Worm (Caenorhabditis elegans) whole organism, L4 larva: ENCODE results near the gene nlp-34.

Experiments
- F37D6.2 ChIP-seq: sonication (generic microtip); optimal IDR thresholded peaks from 2 replicates; lab custom pipeline; 2016; ENCODE audit warnings: mild to moderate bottlenecking, missing genetic modification characterization, missing compliant biosample characterization
- T26A8.4 ChIP-seq: fragments of 200-800 bp; sonication (Bioruptor generic); IDR thresholded peaks from 2 replicates; pipeline ENCODE4 v1.3.6; 2022; ENCODE audit warnings: missing genetic modification characterization, missing compliant biosample characterization
- Y105C5A.15 ChIP-seq: fragments of 200-800 bp; sonication (Bioruptor generic); IDR thresholded peaks from 2 replicates; pipeline ENCODE4 v1.3.6; 2022; ENCODE audit warnings: missing genetic modification characterization, missing compliant biosample characterization
- aly-2 ChIP-seq: sonication (generic microtip); optimal IDR thresholded peaks from 2 replicates; lab custom pipeline; 2018; ENCODE audit warnings: missing biosample characterization, missing genetic modification characterization
- cey-2 ChIP-seq: sonication (generic microtip); optimal IDR thresholded peaks from 3 replicates; lab custom pipeline; 2017; ENCODE audit warnings: missing genetic modification characterization, mild to moderate bottlenecking, missing compliant biosample characterization, antibody characterized with exemption, borderline replicate concordance; ENCODE audit not compliant: insufficient read depth
- daf-16 ChIP-seq, 3 experiments: sonication (generic microtip); optimal IDR thresholded peaks; 2 replicates each; lab custom pipeline; 2016 to 2017; ENCODE audit warnings: missing genetic modification characterization in 3 of 3, missing genetic modification reagents in 3 of 3, mild to moderate bottlenecking in 2 of 3, missing compliant biosample characterization in 2 of 3, missing biosample characterization in 1 of 3, moderate library complexity in 1 of 3
- dmd-6 ChIP-seq: fragments of 200-800 bp; sonication (Bioruptor generic); IDR thresholded peaks from 2 replicates; pipeline ENCODE4 v1.3.6; 2022; ENCODE audit warnings: missing genetic modification reagents, missing genetic modification characterization, missing compliant biosample characterization
- dmd-9 ChIP-seq: fragments of 200-800 bp; sonication (Bioruptor generic); IDR thresholded peaks from 2 replicates; pipeline ENCODE4 v1.3.6; 2022; ENCODE audit warnings: missing genetic modification reagents, missing genetic modification characterization, missing compliant biosample characterization
- dve-1 ChIP-seq: sonication (generic microtip); optimal IDR thresholded peaks from 2 replicates; lab custom pipeline; 2017; ENCODE audit warnings: antibody characterized with exemption, mild to moderate bottlenecking, missing genetic modification characterization, missing compliant biosample characterization; ENCODE audit not compliant: insufficient read depth
- egl-27 ChIP-seq: sonication (generic microtip); optimal IDR thresholded peaks from 3 replicates; lab custom pipeline; 2017; ENCODE audit warnings: missing biosample characterization, missing genetic modification reagents, missing genetic modification characterization
- hlh-11 ChIP-seq: fragments of 200-800 bp; sonication (Bioruptor generic); optimal IDR thresholded peaks from 2 replicates; lab custom pipeline; 2018; ENCODE audit warnings: mild to moderate bottlenecking, missing genetic modification characterization, missing compliant biosample characterization
- lin-38 ChIP-seq: fragments of 200-800 bp; sonication (Bioruptor generic); IDR thresholded peaks from 2 replicates; pipeline ENCODE4 v1.3.6; 2022; ENCODE audit warnings: missing genetic modification reagents, missing genetic modification characterization, missing compliant biosample characterization
- madf-9 ChIP-seq: fragments of 200-800 bp; sonication (Bioruptor generic); conservative IDR thresholded peaks from 2 replicates; pipeline ENCODE4 v1.3.6; 2022; ENCODE audit warnings: missing genetic modification reagents, missing genetic modification characterization, missing compliant biosample characterization
- mdl-1 ChIP-seq, 2 experiments: fragments of 150-350 bp in 1 of 2; sonication (generic microtip) in 1 of 2; optimal IDR thresholded peaks; 2 replicates each; lab custom pipeline; 2014 to 2017; ENCODE audit warnings: missing biosample characterization in 2 of 2, missing genetic modification characterization in 2 of 2
- mes-2 ChIP-seq: sonication (generic microtip); optimal IDR thresholded peaks from 2 replicates; lab custom pipeline; 2016; ENCODE audit warnings: missing genotype, mild to moderate bottlenecking, missing genetic modification characterization, missing compliant biosample characterization; ENCODE audit not compliant: poor library complexity, severe bottlenecking
- nhr-10 ChIP-seq: fragments of 150-350 bp; optimal IDR thresholded peaks from 2 replicates; lab custom pipeline; 2014; ENCODE audit warnings: missing biosample characterization, missing genetic modification characterization
- nhr-102 ChIP-seq: sonication (generic microtip); optimal IDR thresholded peaks from 2 replicates; lab custom pipeline; 2016; ENCODE audit warnings: mild to moderate bottlenecking, missing genetic modification characterization, moderate library complexity, missing compliant biosample characterization
- nhr-25 ChIP-seq: sonication (generic microtip); optimal IDR thresholded peaks from 2 replicates; lab custom pipeline; 2017; ENCODE audit warnings: missing genetic modification characterization, mild to moderate bottlenecking, missing compliant biosample characterization, antibody characterized with exemption, moderate library complexity, borderline replicate concordance; ENCODE audit not compliant: insufficient read depth
- nhr-28 ChIP-seq: fragments of 150-350 bp; optimal IDR thresholded peaks from 2 replicates; lab custom pipeline; 2014; ENCODE audit warnings: missing biosample characterization, missing genetic modification characterization
- nhr-41 ChIP-seq: fragments of 200-800 bp; sonication (Bioruptor generic); IDR thresholded peaks from 2 replicates; pipeline ENCODE4 v1.3.6; 2022; ENCODE audit warnings: missing genetic modification reagents, missing genetic modification characterization, missing compliant biosample characterization
- nhr-76 ChIP-seq: fragments of 150-350 bp; optimal IDR thresholded peaks from 2 replicates; lab custom pipeline; 2014; ENCODE audit warnings: missing biosample characterization, missing genetic modification characterization
- nhr-77 ChIP-seq: fragments of 150-350 bp; optimal IDR thresholded peaks from 2 replicates; lab custom pipeline; 2014; ENCODE audit warnings: missing biosample characterization, missing genetic modification characterization
- pqm-1 ChIP-seq: sonication (generic microtip); optimal IDR thresholded peaks from 2 replicates; lab custom pipeline; 2017; ENCODE audit warnings: missing biosample characterization, missing genetic modification characterization
- skn-1 ChIP-seq: fragments of 150-350 bp; optimal IDR thresholded peaks from 2 replicates; lab custom pipeline; 2014; ENCODE audit warnings: missing biosample characterization, missing genetic modification characterization
- snpc-1.2 ChIP-seq: fragments of 200-800 bp; sonication (Bioruptor generic); IDR thresholded peaks from 2 replicates; pipeline ENCODE4 v1.3.6; 2022; ENCODE audit warnings: missing genetic modification reagents, missing genetic modification characterization, missing compliant biosample characterization
- snpc-4 ChIP-seq: fragments of 150-350 bp; optimal IDR thresholded peaks from 2 replicates; lab custom pipeline; 2014; ENCODE audit warnings: missing biosample characterization, missing genetic modification characterization
- unc-62 ChIP-seq, 3 experiments: fragments of 150-350 bp in 1 of 3; sonication (generic microtip); optimal IDR thresholded peaks in 2 of 3; peaks in 1 of 3; 1 replicate in 1 of 3; 2 replicates in 2 of 3; lab custom pipeline; 2014 to 2017; ENCODE audit warnings: missing biosample characterization in 3 of 3, missing genetic modification characterization in 3 of 3, missing genetic modification reagents in 3 of 3, missing genotype in 1 of 3
- vab-7 ChIP-seq: fragments of 200-800 bp; sonication (Bioruptor generic); IDR thresholded peaks from 2 replicates; pipeline ENCODE4 v1.3.6; 2022; ENCODE audit warnings: missing genetic modification reagents, missing genetic modification characterization, missing compliant biosample characterization
- zag-1 ChIP-seq: fragments of 150-350 bp; optimal IDR thresholded peaks from 2 replicates; lab custom pipeline; 2014; ENCODE audit warnings: missing biosample characterization, missing genetic modification characterization
- zip-11 ChIP-seq: fragments of 200-800 bp; sonication (Bioruptor generic); IDR thresholded peaks from 2 replicates; pipeline ENCODE4 v1.3.6; 2022; ENCODE audit warnings: missing genetic modification characterization, missing compliant biosample characterization
- ztf-7 ChIP-seq: fragments of 150-350 bp; optimal IDR thresholded peaks from 2 replicates; lab custom pipeline; 2014; ENCODE audit warnings: missing biosample characterization, missing genetic modification characterization

Gene nlp-34

DNA sequence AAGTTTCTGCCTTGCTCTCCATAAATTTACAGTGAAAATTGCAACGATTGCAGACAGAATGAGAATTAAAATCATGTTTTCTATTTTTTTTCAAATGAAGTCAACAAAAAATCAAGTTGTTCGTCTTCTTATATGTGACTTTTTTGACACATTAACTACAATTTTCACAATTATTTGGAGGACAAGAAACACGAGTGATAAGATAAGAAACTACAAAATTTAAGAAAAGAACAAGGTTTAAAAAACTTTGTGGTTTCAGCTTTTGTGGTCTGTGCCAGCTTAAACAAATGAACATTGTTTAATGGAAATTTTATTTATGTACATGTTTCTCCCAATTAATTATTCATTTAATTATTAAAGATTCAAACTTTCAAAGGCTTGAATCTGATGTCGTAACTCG is 8.5 kb downstream of the nlp-34 start, which contains the start of gene cyp-34A9 (continued):
- TF ChIP-seq cey-2 (tag; lab: Kevin White, UChicago) (no peak), nhr-10 (tag; lab: Kevin White, UChicago) (no peak), nhr-25 (tag; lab: Kevin White, UChicago) (no peak), ztf-7 (tag; lab: Kevin White, UChicago) (no peak), skn-1 (tag; lab: Kevin White, UChicago) (no peak), nhr-77 (tag; lab: Kevin White, UChicago) (peak; percentile 99), lin-38 (GFP tag; lab: Robert Waterston, UW) (no peak), F37D6.2 (no peak)

DNA sequence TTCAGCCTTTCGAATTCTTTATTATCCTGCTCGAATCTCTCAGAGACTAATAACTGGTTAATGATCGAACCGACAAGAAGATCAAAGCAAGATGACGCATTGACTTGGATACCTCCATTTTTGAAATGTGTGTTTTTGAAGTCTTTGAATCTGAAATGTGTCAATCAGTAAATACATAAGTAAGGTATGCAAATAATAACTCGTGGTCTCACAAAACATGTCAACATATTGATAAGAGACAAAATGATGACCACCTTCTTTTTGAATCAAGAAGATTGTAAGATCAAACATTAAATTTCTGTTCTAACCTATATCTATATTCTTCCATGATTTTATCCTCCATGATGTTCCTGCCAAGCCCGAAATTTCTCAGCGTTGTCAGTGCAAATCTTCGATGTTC is 9.3 kb downstream of the nlp-34 start:
- no peak for TF ChIP-seq snpc-1.2 (GFP tag; lab: Robert Waterston, UW)
- TF ChIP-seq dve-1 (tag; lab: Kevin White, UChicago): peak; percentile 47
- TF ChIP-seq daf-16 (GFP tag; optimal IDR thresholded peaks at IDR 0.05; lab: Kevin White, UChicago): no peak
- peak; percentile 97 for TF ChIP-seq daf-16 (tag; optimal IDR thresholded peaks at IDR 0.05; lab: Kevin White, UChicago)
- peak; percentile 75 for TF ChIP-seq nhr-28
- peak; percentile 67 for TF ChIP-seq nhr-77 (tag; lab: Kevin White, UChicago)
- TF ChIP-seq dmd-6: peak; percentile 61
- TF ChIP-seq hlh-11 (tag; lab: Kevin White, UChicago): peak; percentile 23
- TF ChIP-seq nhr-102 (tag; lab: Kevin White, UChicago): peak; percentile 3
- no peak for TF ChIP-seq madf-9
- TF ChIP-seq, all 104 proteins: peak for 7

DNA sequence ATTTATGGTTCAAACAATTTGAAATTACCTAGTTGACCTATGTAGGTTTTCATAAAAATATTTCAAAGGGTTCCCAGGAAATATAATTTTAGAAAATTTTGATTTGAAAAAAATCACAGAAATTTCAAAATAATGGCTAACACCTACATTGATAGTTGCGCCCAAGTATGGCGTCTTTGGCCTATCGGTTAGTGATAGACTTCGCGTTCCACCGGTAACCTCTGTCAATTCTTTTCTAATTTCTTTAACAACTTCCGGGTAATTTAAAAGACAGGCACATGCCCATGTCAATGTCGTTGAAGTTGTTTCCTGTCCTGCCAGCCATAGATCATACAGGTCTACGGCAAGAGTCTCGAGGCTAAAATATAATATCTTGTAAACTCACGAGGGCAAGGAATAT is 10.0 kb downstream of the nlp-34 start:
- TF ChIP-seq unc-62 (GFP tag; optimal IDR thresholded peaks at IDR 0.05 in 1 of 2; lab: Kevin White, UChicago): peak in 1 of 2 experiments; percentile 95
- TF ChIP-seq unc-62 (tag; optimal IDR thresholded peaks at IDR 0.05; lab: Kevin White, UChicago): no peak
- no peak for TF ChIP-seq cey-2 (tag; lab: Kevin White, UChicago)
- TF ChIP-seq, all 104 proteins: peak for 1

DNA sequence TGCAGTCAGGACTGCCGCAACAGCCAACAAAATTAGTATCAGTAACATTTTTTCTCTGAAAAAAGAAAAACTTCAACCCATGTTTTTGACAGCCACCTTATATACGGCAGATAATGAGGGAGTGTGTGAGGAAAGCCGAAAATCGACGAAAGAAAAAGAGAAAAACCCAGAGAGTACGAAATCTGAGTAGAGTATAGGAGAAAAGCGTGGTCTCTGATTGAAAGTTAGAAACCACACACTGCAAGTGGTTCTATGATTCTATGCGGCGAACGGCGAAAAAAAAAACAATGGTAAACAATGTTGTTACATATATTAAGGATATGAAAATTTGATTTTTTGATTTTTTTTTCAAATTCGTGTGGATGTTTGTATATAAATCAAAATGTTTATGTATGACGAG is 11.2 kb downstream of the nlp-34 start, which contains the start of gene cyp-34A8:
TSS of gene cyp-34A8 (minus strand) at position 62 of the 400 bp plus-strand sequence.
- no peak for TF ChIP-seq T26A8.4 (GFP tag; lab: Robert Waterston, UW)
- TF ChIP-seq hlh-11 (tag; lab: Kevin White, UChicago): peak; percentile 4
- TF ChIP-seq daf-16 (GFP tag; optimal IDR thresholded peaks at IDR 0.05; lab: Kevin White, UChicago): no peak
- peak; percentile 2 for TF ChIP-seq daf-16 (tag; optimal IDR thresholded peaks at IDR 0.05; lab: Kevin White, UChicago)
- peak in 1 of 2 experiments; percentile 24 for TF ChIP-seq mdl-1 (tag; optimal IDR thresholded peaks at IDR 0.05; lab: Kevin White, UChicago)
- TF ChIP-seq dmd-6: peak; percentile 52; the same call in 1 of the 2 replicates
- no peak for TF ChIP-seq dmd-9 (GFP tag; lab: Robert Waterston, UW)
- no peak for TF ChIP-seq mes-2 (tag; lab: Kevin White, UChicago)
- no peak for TF ChIP-seq zip-11 (GFP tag; lab: Robert Waterston, UW)
- peak; percentile 79 for TF ChIP-seq nhr-28
- peak; percentile 57 for TF ChIP-seq dve-1 (tag; lab: Kevin White, UChicago)
- TF ChIP-seq nhr-77 (tag; lab: Kevin White, UChicago): peak; percentile 84
- TF ChIP-seq nhr-102 (tag; lab: Kevin White, UChicago): peak; percentile 24
- no peak for TF ChIP-seq egl-27 (tag; lab: Kevin White, UChicago)
- TF ChIP-seq vab-7 (GFP tag; lab: Robert Waterston, UW): no peak
- no peak for TF ChIP-seq nhr-10 (tag; lab: Kevin White, UChicago)
- no peak for TF ChIP-seq Y105C5A.15 (GFP tag; lab: Robert Waterston, UW)
- no peak for TF ChIP-seq nhr-76 (tag; lab: Kevin White, UChicago)
- TF ChIP-seq, all 104 proteins: peak for 8

DNA sequence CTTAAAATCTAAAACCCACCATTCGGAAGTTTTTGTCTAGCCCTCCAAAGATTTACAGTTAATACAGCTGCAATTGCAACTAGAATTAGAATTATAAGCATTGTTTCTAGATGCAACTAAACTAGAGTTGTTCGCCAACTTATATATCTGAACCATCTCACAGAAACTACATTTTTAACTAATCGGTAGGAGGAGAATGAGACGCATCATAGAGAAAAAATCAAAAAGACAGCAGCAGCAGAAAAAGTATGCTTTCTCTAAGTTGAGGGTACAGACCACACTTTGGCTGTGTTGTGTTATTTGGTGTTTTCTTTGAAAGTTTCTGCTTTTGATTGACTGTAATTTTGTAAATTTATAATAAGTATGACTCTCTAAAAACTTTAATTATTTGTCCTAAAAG is 15.2 kb downstream of the nlp-34 start, which contains the start of gene cyp-34A7:
TSS of gene cyp-34A7 (minus strand) at position 101 of the 400 bp plus-strand sequence.
- TF ChIP-seq zag-1 (tag; lab: Kevin White, UChicago) (no peak), nhr-41 (GFP tag; lab: Robert Waterston, UW) (no peak), pqm-1 (tag; lab: Kevin White, UChicago) (no peak), aly-2 (tag; lab: Kevin White, UChicago) (no peak), nhr-28 (peak; percentile 42), snpc-4 (tag; lab: Kevin White, UChicago) (no peak)
